Worm (Caenorhabditis elegans) whole organism, L2 larva: Measurements from ENCODE around the gene Y32F6B.9.

Experiments used
- elt-3 ChIP-seq: sonication (generic microtip); optimal IDR thresholded peaks from 2 replicates; lab custom pipeline; 2017; ENCODE audit warnings: missing biosample characterization, missing genetic modification characterization
- nhr-11 ChIP-seq: fragments of 150-350 bp; optimal IDR thresholded peaks from 2 replicates; lab custom pipeline; 2014; ENCODE audit warnings: missing biosample characterization, missing genetic modification characterization
- nhr-21 ChIP-seq: fragments of 150-350 bp; optimal IDR thresholded peaks from 2 replicates; lab custom pipeline; 2014; ENCODE audit warnings: missing biosample characterization, missing genetic modification characterization
- nhr-237 ChIP-seq: fragments of 150-350 bp; optimal IDR thresholded peaks from 2 replicates; lab custom pipeline; 2014; ENCODE audit warnings: missing biosample characterization, missing genetic modification characterization
- sem-4 ChIP-seq: fragments of 150-350 bp; optimal IDR thresholded peaks from 2 replicates; lab custom pipeline; 2014; ENCODE audit warnings: missing biosample characterization, missing genetic modification reagents, missing genetic modification characterization
- unc-39 ChIP-seq: fragments of 150-350 bp; optimal IDR thresholded peaks from 2 replicates; lab custom pipeline; 2014; ENCODE audit warnings: missing biosample characterization, missing genetic modification characterization
- ztf-1 ChIP-seq: fragments of 200-800 bp; sonication (Bioruptor generic); conservative IDR thresholded peaks from 2 replicates; pipeline ENCODE4 v1.3.6; 2022; ENCODE audit warnings: missing genetic modification characterization, missing compliant biosample characterization

DNA sequence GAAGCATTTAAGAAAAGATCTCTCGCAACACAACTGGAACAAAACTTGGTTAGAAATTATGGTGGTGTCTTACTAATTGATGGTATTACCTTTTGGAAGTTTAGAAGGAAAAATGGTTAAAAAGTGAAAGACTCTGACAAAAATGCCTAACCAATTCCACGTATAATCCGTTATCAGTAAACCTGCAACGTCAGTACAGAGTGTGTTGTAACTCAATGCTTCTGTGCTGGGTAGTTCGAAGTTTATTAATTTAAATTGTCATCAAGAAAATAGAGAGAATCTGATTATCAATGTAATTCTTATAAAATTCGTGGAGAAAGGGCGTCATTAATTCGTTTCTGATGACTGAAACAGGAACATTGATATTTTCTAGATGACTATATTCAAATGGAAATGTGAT lies 43.3 kb upstream of the Y32F6B.9 start:
- TF ChIP-seq nhr-11 (tag; lab: Kevin White, UChicago) (no peak), ztf-1 (GFP tag; lab: Robert Waterston, UW) (no peak), nhr-237 (tag; lab: Kevin White, UChicago) (no peak), sem-4 (no peak), unc-39 (tag; lab: Kevin White, UChicago) (no peak), elt-3 (tag; lab: Kevin White, UChicago) (no peak), nhr-21 (no peak)
